Fruit fly (Drosophila melanogaster) whole organism, pupa: ENCODE measurements around the gene O-fut2.

Experiments used
- CG10348 ChIP-seq: fragments of 200-800 bp; sonication (Bioruptor generic); IDR thresholded peaks from 2 replicates; pipeline ENCODE4 v1.3.6; 2022; ENCODE audit warnings: missing biosample characterization, missing genetic modification characterization
- CG12605 ChIP-seq: fragments of 200-800 bp; sonication (Bioruptor generic); IDR thresholded peaks from 2 replicates; pipeline ENCODE4 v1.3.6; 2022; ENCODE audit warnings: missing biosample characterization, missing genetic modification characterization
- CG13204 ChIP-seq: fragments of 200-800 bp; sonication (Bioruptor generic); optimal IDR thresholded peaks from 2 replicates; lab custom pipeline; 2018; ENCODE audit warnings: missing biosample characterization, mild to moderate bottlenecking, missing genetic modification characterization, moderate library complexity
- CG14655 ChIP-seq: fragments of 200-800 bp; sonication (Bioruptor generic); optimal IDR thresholded peaks from 3 replicates; lab custom pipeline; 2017; ENCODE audit warnings: mild to moderate bottlenecking, missing biosample characterization, missing genetic modification reagents, missing genetic modification characterization
- CG15710 ChIP-seq: fragments of 200-800 bp; sonication (Bioruptor generic); optimal IDR thresholded peaks from 2 replicates; lab custom pipeline; 2018; ENCODE audit warnings: missing biosample characterization, mild to moderate bottlenecking, missing genetic modification characterization, moderate library complexity
- CG17806 ChIP-seq: fragments of 200-800 bp; sonication (Bioruptor generic); optimal IDR thresholded peaks from 2 replicates; lab custom pipeline; 2018; ENCODE audit warnings: missing biosample characterization, mild to moderate bottlenecking, missing genetic modification characterization, moderate library complexity
- CG32121 ChIP-seq: fragments of 200-800 bp; sonication (Bioruptor generic); IDR thresholded peaks from 2 replicates; pipeline ENCODE4 v1.3.6; 2022; ENCODE audit warnings: missing biosample characterization, missing genetic modification characterization
- CG34367 ChIP-seq: fragments of 200-800 bp; sonication (Bioruptor generic); optimal IDR thresholded peaks from 2 replicates; lab custom pipeline; 2018; ENCODE audit warnings: missing biosample characterization, mild to moderate bottlenecking, missing genetic modification characterization
- CG4496 ChIP-seq: fragments of 200-800 bp; sonication (Bioruptor generic); IDR thresholded peaks from 3 replicates; pipeline ENCODE4 v1.3.6; 2022; ENCODE audit warnings: missing biosample characterization, missing genetic modification characterization
- CG8159 ChIP-seq: fragments of 200-800 bp; sonication (Bioruptor generic); optimal IDR thresholded peaks from 3 replicates; lab custom pipeline; 2018; ENCODE audit warnings: missing biosample characterization, mild to moderate bottlenecking, missing genetic modification characterization, moderate library complexity
- CG8301 ChIP-seq: fragments of 200-800 bp; sonication (Bioruptor generic); optimal IDR thresholded peaks from 2 replicates; lab custom pipeline; 2018; ENCODE audit warnings: missing biosample characterization, mild to moderate bottlenecking, missing genetic modification characterization
- CG9948 ChIP-seq: fragments of 200-800 bp; sonication (Bioruptor generic); optimal IDR thresholded peaks from 2 replicates; lab custom pipeline; 2018; ENCODE audit warnings: missing biosample characterization, mild to moderate bottlenecking, missing genetic modification characterization, moderate library complexity
- D1 ChIP-seq: fragments of 200-800 bp; sonication (Bioruptor generic); optimal IDR thresholded peaks from 2 replicates; lab custom pipeline; 2018; ENCODE audit warnings: missing biosample characterization, mild to moderate bottlenecking, missing genetic modification characterization, moderate library complexity
- EcR ChIP-seq: fragments of 200-800 bp; sonication (Bioruptor generic); optimal IDR thresholded peaks from 3 replicates; lab custom pipeline; 2019; ENCODE audit warnings: missing biosample characterization, missing genetic modification characterization, mild to moderate bottlenecking, moderate library complexity, missing genetic modification reagents
- Ets98B ChIP-seq: fragments of 200-800 bp; sonication (Bioruptor generic); IDR thresholded peaks from 2 replicates; pipeline ENCODE4 v1.3.6; 2022; ENCODE audit warnings: missing biosample characterization, missing genetic modification characterization
- Pif1A ChIP-seq: fragments of 200-800 bp; sonication (Bioruptor generic); optimal IDR thresholded peaks from 3 replicates; lab custom pipeline; 2016; ENCODE audit warnings: missing biosample characterization, missing genetic modification characterization
- Pif1B ChIP-seq: fragments of 200-800 bp; sonication (Bioruptor generic); optimal IDR thresholded peaks from 3 replicates; lab custom pipeline; 2016; ENCODE audit warnings: missing biosample characterization, missing genetic modification characterization
- Snoo ChIP-seq: fragments of 200-800 bp; sonication (Bioruptor generic); optimal IDR thresholded peaks from 3 replicates; lab custom pipeline; 2017; ENCODE audit warnings: missing biosample characterization, mild to moderate bottlenecking, missing genetic modification characterization, inconsistent platforms
- fd96Ca ChIP-seq: fragments of 200-800 bp; sonication (Bioruptor generic); IDR thresholded peaks from 3 replicates; pipeline ENCODE4 v1.3.6; 2022; ENCODE audit warnings: missing biosample characterization, missing genetic modification characterization
- gl ChIP-seq: fragments of 200-800 bp; sonication (Bioruptor generic); optimal IDR thresholded peaks from 2 replicates; lab custom pipeline; 2018; ENCODE audit warnings: missing biosample characterization, mild to moderate bottlenecking, missing genetic modification characterization
- rn ChIP-seq: fragments of 200-800 bp; sonication (Bioruptor generic); IDR thresholded peaks from 2 replicates; pipeline ENCODE4 v1.3.6; 2022; ENCODE audit warnings: missing biosample characterization, missing genetic modification characterization

O-fut2 gene

DNA sequence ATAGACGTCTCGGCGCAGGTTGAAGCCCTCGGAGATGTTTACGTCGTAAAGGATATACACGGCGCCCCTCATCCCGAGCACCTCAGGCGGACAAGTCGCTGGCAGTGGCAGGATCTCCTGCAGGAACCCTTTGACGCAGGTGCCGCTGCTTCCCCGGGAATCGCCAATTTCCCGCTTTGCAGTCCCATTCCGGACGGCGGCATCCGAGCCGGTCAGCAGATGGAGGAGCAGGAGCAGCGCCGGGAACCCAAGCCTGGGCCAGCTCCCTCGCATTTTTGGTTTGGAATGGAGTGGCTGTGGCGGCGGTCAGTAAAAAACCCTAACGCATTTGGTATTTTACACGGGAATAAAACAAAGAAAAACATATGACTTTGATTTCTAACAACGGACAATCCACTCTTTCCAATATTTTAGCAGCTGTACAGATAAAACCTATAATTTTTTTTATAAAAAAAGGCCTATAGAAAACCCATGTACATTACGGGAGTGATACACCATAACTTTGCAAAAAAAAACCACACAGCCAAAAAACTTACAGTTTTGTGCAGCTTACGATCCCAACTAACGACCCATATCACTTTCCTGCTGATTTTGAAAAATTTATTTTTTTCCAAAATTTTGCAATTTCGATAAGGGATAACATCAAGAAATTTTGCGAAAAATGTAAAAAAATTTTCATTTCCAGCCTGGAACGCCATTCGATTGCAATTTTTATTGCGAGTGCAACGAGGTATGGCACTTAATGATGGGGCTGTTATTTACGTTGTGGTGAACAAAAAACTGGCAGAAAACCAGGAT is at the start of gene O-fut2, which contains the start of gene CG14777:
Gene O-fut2 (minus strand): TSS at position 290 of the 798 bp plus-strand sequence.
Gene CG14777 (plus strand): TSS at position 428 of the 798 bp plus-strand sequence.
- no peak for TF ChIP-seq gl
- TF ChIP-seq rn (GFP tag; lab: Robert Waterston, UW), result 0 out of 2 replicates have a peak, but pooled peaks have one; percentile 28
- TF ChIP-seq CG34367 (tag; lab: Kevin White, UChicago), result peak; percentile 33
- peak; percentile 68; the same call in 2 of the 3 replicates for TF ChIP-seq fd96Ca
- no peak for TF ChIP-seq Pif1A
- TF ChIP-seq CG8301 (tag; lab: Kevin White, UChicago), result peak; percentile 51
- no peak for TF ChIP-seq CG14655 (GFP tag; lab: Kevin White, UChicago)
- no peak for TF ChIP-seq CG10348 (GFP tag; lab: Robert Waterston, UW)
- TF ChIP-seq Ets98B (GFP tag; lab: Robert Waterston, UW), result peak; percentile 63
- TF ChIP-seq D1, result no peak
- TF ChIP-seq CG15710 (tag; lab: Kevin White, UChicago), result peak; percentile 48
- TF ChIP-seq CG13204 (GFP tag; lab: Kevin White, UChicago), result no peak
- peak; percentile 46 for TF ChIP-seq CG17806
- peak; percentile 70 for TF ChIP-seq CG32121 (GFP tag; lab: Robert Waterston, UW)
- no peak for TF ChIP-seq Snoo (tag; lab: Kevin White, UChicago)
- TF ChIP-seq CG9948, result peak; percentile 44
- TF ChIP-seq CG4496 (GFP tag; lab: Robert Waterston, UW), result peak; percentile 83
- peak; percentile 54 for TF ChIP-seq Pif1B
- no peak for TF ChIP-seq EcR (GFP tag; lab: Kevin White, UChicago)
- peak; percentile 26 for TF ChIP-seq CG8159
- TF ChIP-seq CG12605 (GFP tag; lab: Robert Waterston, UW), result peak; percentile 22; the same call in 1 of the 2 replicates

- TF ChIP-seq CG32121 (GFP tag; lab: Robert Waterston, UW) (no peak), CG34367 (tag; lab: Kevin White, UChicago) (no peak), CG12605 (GFP tag; lab: Robert Waterston, UW) (no peak), CG9948 (no peak), CG14655 (GFP tag; lab: Kevin White, UChicago) (no peak), gl (no peak), CG13204 (GFP tag; lab: Kevin White, UChicago) (no peak), EcR (GFP tag; lab: Kevin White, UChicago) (no peak)
These were observed 48.1 kb upstream of the O-fut2 start for dm6 chrX:1513865-1514264.

DNA sequence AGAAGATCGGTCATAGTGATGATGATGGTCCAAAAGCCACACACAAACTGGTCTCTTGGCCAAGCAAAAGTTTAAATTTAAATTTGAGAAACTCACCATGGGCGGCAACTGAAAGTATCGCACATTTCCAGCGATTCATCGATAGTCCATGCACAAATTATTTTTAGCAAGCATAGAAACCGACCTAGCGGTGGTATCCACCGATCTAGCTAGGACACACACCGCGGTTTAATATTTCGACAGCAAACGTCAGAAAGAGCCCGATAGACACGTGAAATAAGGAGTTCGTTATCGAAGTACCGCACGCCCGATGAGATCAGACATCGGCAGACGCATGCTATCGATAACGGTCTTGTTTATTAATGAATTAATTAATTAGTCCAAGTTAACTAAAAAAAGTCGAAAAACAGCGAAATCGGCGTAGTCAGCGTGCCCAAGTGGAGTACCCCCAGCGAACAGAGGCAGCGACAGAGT is 47.0 kb upstream of the O-fut2 start, which contains the start of gene CG14795:
Gene CG14795 (minus strand): TSS at position 51 of the 474 bp plus-strand sequence.
- no peak for TF ChIP-seq fd96Ca
- TF ChIP-seq CG13204 (GFP tag; lab: Kevin White, UChicago), result no peak
- TF ChIP-seq Ets98B (GFP tag; lab: Robert Waterston, UW), result 0 out of 2 replicates have a peak, but pooled peaks have one; percentile 9
- no peak for TF ChIP-seq EcR (GFP tag; lab: Kevin White, UChicago)

DNA sequence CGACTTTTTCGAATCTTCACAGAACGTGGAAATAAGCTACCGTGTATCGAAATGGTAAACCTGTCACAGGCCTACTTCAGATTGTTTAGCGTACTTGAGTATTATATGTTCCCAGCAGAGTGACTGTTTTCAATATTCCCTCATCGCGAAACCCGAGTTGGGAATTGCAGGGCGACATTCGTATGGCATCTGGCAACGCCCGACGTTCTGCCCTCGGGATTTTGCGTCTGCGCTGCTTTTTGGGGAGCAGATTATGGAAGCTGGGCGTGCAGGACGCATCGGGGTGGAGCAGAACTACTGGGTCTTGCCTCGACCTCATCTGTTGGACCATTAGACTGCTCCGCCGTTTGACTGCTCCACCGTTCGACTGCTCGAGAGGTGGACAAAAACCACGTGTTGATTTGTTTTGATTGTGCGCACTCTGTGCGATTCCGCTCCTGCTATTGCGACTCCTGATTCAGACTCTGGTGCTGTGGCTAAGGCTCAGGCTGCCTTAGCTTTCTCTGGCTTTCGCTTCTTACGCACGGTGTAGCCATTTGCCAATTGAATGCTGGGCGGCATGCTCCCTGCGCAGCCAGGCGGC is 42.5 kb upstream of the O-fut2 start:
- TF ChIP-seq CG9948 (no peak), CG12605 (GFP tag; lab: Robert Waterston, UW) (peak; percentile 67; the same call in 1 of the 2 replicates), CG15710 (tag; lab: Kevin White, UChicago) (no peak)

DNA sequence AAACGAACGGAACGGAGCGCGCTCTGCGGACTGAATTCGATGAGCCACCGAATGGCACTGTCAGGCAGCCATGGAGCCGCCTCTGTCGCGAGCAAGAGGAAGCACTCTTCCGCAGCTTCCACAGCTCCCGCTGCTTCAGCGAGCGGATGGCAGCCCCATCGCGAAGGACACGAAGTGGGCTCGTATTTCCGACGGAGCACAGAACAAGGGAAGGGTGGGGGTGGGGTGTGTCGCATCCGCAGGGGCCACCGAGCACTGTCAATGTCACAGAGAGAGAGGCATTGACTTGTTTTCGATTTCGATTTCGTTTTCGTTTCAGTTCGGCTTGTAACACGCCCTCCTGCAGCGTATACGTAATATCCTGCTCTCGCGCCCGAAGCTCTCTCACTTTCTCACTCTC is 42.0 kb upstream of the O-fut2 start, which contains the start of gene Nmdar2:
Gene Nmdar2 (minus strand): TSS at position 59 of the 400 bp plus-strand sequence.
- TF ChIP-seq CG8301 (tag; lab: Kevin White, UChicago), result no peak
- TF ChIP-seq CG17806, result no peak
- no peak for TF ChIP-seq CG14655 (GFP tag; lab: Kevin White, UChicago)
- TF ChIP-seq Snoo (tag; lab: Kevin White, UChicago), result no peak
- no peak for TF ChIP-seq CG13204 (GFP tag; lab: Kevin White, UChicago)
- TF ChIP-seq CG8159, result no peak
- TF ChIP-seq CG32121 (GFP tag; lab: Robert Waterston, UW), result no peak
- TF ChIP-seq CG4496 (GFP tag; lab: Robert Waterston, UW), result no peak
- no peak for TF ChIP-seq Pif1A
- no peak for TF ChIP-seq D1

DNA sequence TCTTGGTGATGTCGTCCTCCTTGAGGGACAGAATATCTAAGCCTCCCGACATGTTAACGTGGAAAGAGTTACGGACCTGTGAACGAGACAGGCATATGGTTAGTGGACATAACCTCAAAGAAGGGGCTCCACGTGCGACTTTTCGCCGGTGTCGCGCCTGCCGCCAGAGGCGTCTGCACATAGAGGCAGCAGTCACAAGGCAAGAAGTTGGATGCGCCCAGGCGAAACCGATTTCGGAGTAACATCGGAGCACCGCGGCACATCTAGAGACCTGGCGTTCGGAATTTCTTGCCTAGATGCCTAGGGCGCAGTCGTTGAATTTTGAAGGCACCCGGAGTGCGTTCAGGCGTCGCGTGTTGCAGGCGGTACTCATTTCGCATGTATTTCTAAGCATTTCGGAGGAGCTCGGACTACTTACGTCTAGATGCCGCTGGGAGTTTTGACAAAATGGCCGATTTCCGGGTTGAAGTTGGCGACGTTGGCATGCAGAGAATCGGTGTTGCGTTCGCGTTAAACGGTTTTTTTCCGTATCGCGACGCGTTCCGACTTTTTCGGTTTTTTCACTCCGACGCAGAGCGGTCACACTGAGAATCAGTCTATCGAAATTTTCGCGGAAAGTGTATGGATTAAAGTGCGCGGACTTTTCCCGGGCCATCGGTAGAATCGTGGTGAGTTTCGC is 17.2 kb upstream of the O-fut2 start, which contains the start of the genes sta and inc:
Gene sta (minus strand): TSS at position 574 of the 679 bp plus-strand sequence.
Gene inc (plus strand): TSS at position 640 of the 679 bp plus-strand sequence.
- TF ChIP-seq CG12605 (GFP tag; lab: Robert Waterston, UW) (peak; percentile 46), CG10348 (GFP tag; lab: Robert Waterston, UW) (no peak), CG34367 (tag; lab: Kevin White, UChicago) (peak; percentile 44), CG15710 (tag; lab: Kevin White, UChicago) (peak; percentile 38), fd96Ca (peak; percentile 51; the same call in 1 of the 3 replicates), CG14655 (GFP tag; lab: Kevin White, UChicago) (no peak), Pif1A (peak; percentile 30), CG8159 (peak; percentile 43), CG32121 (GFP tag; lab: Robert Waterston, UW) (no peak), gl (peak; percentile 41), Ets98B (GFP tag; lab: Robert Waterston, UW) (peak; percentile 40; the same call in 1 of the 2 replicates), CG9948 (peak; percentile 21), Snoo (tag; lab: Kevin White, UChicago) (peak; percentile 77), CG4496 (GFP tag; lab: Robert Waterston, UW) (peak; percentile 69), CG8301 (tag; lab: Kevin White, UChicago) (peak; percentile 16), CG13204 (GFP tag; lab: Kevin White, UChicago) (peak; percentile 41), D1 (no peak)
